Fruit fly (Drosophila melanogaster): ENCODE measurements around the gene hb.

Gene hb

dm6 chr3R:8668024-8668856 lies 29.4 kb downstream of the hb start (continued):
- TF ChIP-seq ara (GFP tag; IDR thresholded peaks at IDR 0.05) (no peak), CG7928 (GFP tag; optimal IDR thresholded peaks at IDR 0.05) (no peak), CG11456 (GFP tag; IDR thresholded peaks at IDR 0.05) (no peak), nmo (GFP tag; optimal IDR thresholded peaks at IDR 0.05) (no peak), lov (optimal IDR thresholded peaks at IDR 0.05) (no peak), lov (GFP tag; IDR thresholded peaks at IDR 0.05) (no peak), CG9876 (GFP tag; optimal IDR thresholded peaks at IDR 0.05) (no peak), Hand (GFP tag; optimal IDR thresholded peaks at IDR 0.05) (no peak), Ets97D (GFP tag; optimal IDR thresholded peaks at IDR 0.05) (no peak), lilli (GFP tag; optimal IDR thresholded peaks at IDR 0.05) (no peak), CG8359 (GFP tag; optimal IDR thresholded peaks at IDR 0.05; ENCODE audit: borderline replicate concordance) (no peak), Doc2 (GFP tag; IDR thresholded peaks at IDR 0.05) (no peak), CG9817 (tag; optimal IDR thresholded peaks at IDR 0.05) (no peak), sens-2 (GFP tag; IDR thresholded peaks at IDR 0.05) (no peak), CG42726 (GFP tag; IDR thresholded peaks at IDR 0.05; ENCODE audit: partially characterized antibody) (peak; percentile 94), HLHmδ (GFP tag; optimal IDR thresholded peaks at IDR 0.05) (no peak), D19B (GFP tag; optimal IDR thresholded peaks at IDR 0.05) (no peak), Elba2 (GFP tag; optimal IDR thresholded peaks at IDR 0.05) (no peak), CG13296 (GFP tag; optimal IDR thresholded peaks at IDR 0.05) (no peak), emc (GFP tag; optimal IDR thresholded peaks at IDR 0.05) (no peak), Blimp-1 (GFP tag; optimal IDR thresholded peaks at IDR 0.05) (no peak), C15 (GFP tag; IDR thresholded peaks at IDR 0.05) (no peak), D19A (tag; optimal IDR thresholded peaks at IDR 0.05) (peak; percentile 52), crp (GFP tag; optimal IDR thresholded peaks at IDR 0.05) (no peak), zen2 (GFP tag; IDR thresholded peaks at IDR 0.05; ENCODE audit: partially characterized antibody) (peak; percentile 18; the same call in 2 of the 3 replicates), onecut (GFP tag; IDR thresholded peaks at IDR 0.05) (no peak), CG18011 (GFP tag; optimal IDR thresholded peaks at IDR 0.05) (no peak), caup (GFP tag; optimal IDR thresholded peaks at IDR 0.05; ENCODE audit: severe bottlenecking) (no peak), CG18764 (GFP tag; optimal IDR thresholded peaks at IDR 0.05) (no peak), ab (GFP tag; optimal IDR thresholded peaks at IDR 0.05) (no peak), pb (GFP tag; optimal IDR thresholded peaks at IDR 0.05) (no peak), wor (GFP tag; IDR thresholded peaks at IDR 0.05) (no peak), Bdp1 (GFP tag; optimal IDR thresholded peaks at IDR 0.05) (peak; percentile 98), CG12391 (tag; optimal IDR thresholded peaks at IDR 0.05) (no peak), Gsc (GFP tag; IDR thresholded peaks at IDR 0.05) (no peak), fd64A (GFP tag; optimal IDR thresholded peaks at IDR 0.05) (no peak), pan (optimal IDR thresholded peaks at IDR 0.05) (no peak), pan (GFP tag; optimal IDR thresholded peaks at IDR 0.05 in 1 of 2, IDR thresholded peaks at IDR 0.05 in 1 of 2) (no peak), HLH4C (GFP tag; IDR thresholded peaks at IDR 0.05; ENCODE audit: partially characterized antibody) (peak; percentile 53), hb (GFP tag; IDR thresholded peaks at IDR 0.05; ENCODE audit: partially characterized antibody) (peak; percentile 68), CG6813 (GFP tag; optimal IDR thresholded peaks at IDR 0.05) (no peak), pho (GFP tag; optimal IDR thresholded peaks at IDR 0.05) (no peak), bbx (GFP tag; IDR thresholded peaks at IDR 0.05; ENCODE audit: partially characterized antibody) (peak; percentile 88), fd3F (GFP tag; optimal IDR thresholded peaks at IDR 0.05) (no peak), gfzf (GFP tag; optimal IDR thresholded peaks at IDR 0.05) (no peak), B-H1 (GFP tag; IDR thresholded peaks at IDR 0.05) (no peak; the same call in 2 of the 3 replicates), CG13775 (GFP tag; optimal IDR thresholded peaks at IDR 0.05) (no peak), CG11695 (GFP tag; IDR thresholded peaks at IDR 0.05) (no peak), knrl (GFP tag; IDR thresholded peaks at IDR 0.05; ENCODE audit: partially characterized antibody) (peak; percentile 36)

All from whole organism, embryonic.